Fruit fly (Drosophila melanogaster): ENCODE measurements around the gene CG4080.

The CG4080 gene

dm6 chr3L:9373374-9374004 lies 25.5 kb downstream of the CG4080 start (continued):
- TF ChIP-seq Dek (tag; optimal IDR thresholded peaks at IDR 0.05) (peak; percentile 23), CG11247 (GFP tag; IDR thresholded peaks at IDR 0.05) (peak; percentile 58), CG12391 (tag; optimal IDR thresholded peaks at IDR 0.05) (peak; percentile 73), Trl (optimal IDR thresholded peaks at IDR 0.05) (peak; percentile 94 to 96), Trl (GFP tag; optimal IDR thresholded peaks at IDR 0.05) (peak; percentile 32), CG17328 (GFP tag; IDR thresholded peaks at IDR 0.05) (peak; percentile 81), MBD-R2 (GFP tag; IDR thresholded peaks at IDR 0.05) (peak; percentile 44), CG17612 (GFP tag; IDR thresholded peaks at IDR 0.05) (0 out of 2 replicates have a peak, but pooled peaks have one; percentile 24), so (GFP tag; IDR thresholded peaks at IDR 0.05) (peak; percentile 80), danr (GFP tag; IDR thresholded peaks at IDR 0.05) (peak; percentile 69), hkb (optimal IDR thresholded peaks at IDR 0.05) (no peak), hkb (GFP tag; IDR thresholded peaks at IDR 0.05) (peak; percentile 72), ATbp (GFP tag; optimal IDR thresholded peaks at IDR 0.05) (peak; percentile 62), CG31441 (GFP tag; IDR thresholded peaks at IDR 0.05) (peak; percentile 75), esg (GFP tag; conservative IDR thresholded peaks at IDR 0.05) (peak; percentile 48), CG3726 (GFP tag; IDR thresholded peaks at IDR 0.05) (0 out of 3 replicates have a peak, but pooled peaks have one; percentile 40), Bdp1 (GFP tag; optimal IDR thresholded peaks at IDR 0.05) (no peak), Hr51 (GFP tag; optimal IDR thresholded peaks at IDR 0.05) (peak in 1 of 2 experiments; percentile 67), Max (GFP tag; optimal IDR thresholded peaks at IDR 0.05) (peak; percentile 30), ham (GFP tag; IDR thresholded peaks at IDR 0.05) (no peak), Oli (tag; optimal IDR thresholded peaks at IDR 0.05) (peak; percentile 72), Oaz (GFP tag; IDR thresholded peaks at IDR 0.05) (peak; percentile 55), CG12155 (GFP tag; optimal IDR thresholded peaks at IDR 0.05) (peak; percentile 49), ato (GFP tag; IDR thresholded peaks at IDR 0.05; ENCODE audit: partially characterized antibody) (no peak), hbn (GFP tag; IDR thresholded peaks at IDR 0.05; ENCODE audit: partially characterized antibody) (no peak), mam (GFP tag; optimal IDR thresholded peaks at IDR 0.05) (no peak), MTF-1 (GFP tag; optimal IDR thresholded peaks at IDR 0.05; ENCODE audit: borderline replicate concordance) (peak; percentile 49), Atf3 (GFP tag; optimal IDR thresholded peaks at IDR 0.05) (no peak), CG4820 (GFP tag; optimal IDR thresholded peaks at IDR 0.05) (peak; percentile 59), schlank (tag; optimal IDR thresholded peaks at IDR 0.05) (no peak), HLHmδ (GFP tag; optimal IDR thresholded peaks at IDR 0.05) (no peak), nerfin-2 (GFP tag; IDR thresholded peaks at IDR 0.05; ENCODE audit: partially characterized antibody) (no peak), CG17802 (tag; optimal IDR thresholded peaks at IDR 0.05) (no peak), ro (GFP tag; IDR thresholded peaks at IDR 0.05) (peak; percentile 67; the same call in 1 of the 2 replicates), CG11398 (GFP tag; optimal IDR thresholded peaks at IDR 0.05) (no peak), ewg (GFP tag; optimal IDR thresholded peaks at IDR 0.05) (peak; percentile 60), dan (GFP tag; IDR thresholded peaks at IDR 0.05) (no peak), Lhr (GFP tag; optimal IDR thresholded peaks at IDR 0.05) (peak; percentile 2), Fer1 (GFP tag; optimal IDR thresholded peaks at IDR 0.05) (peak; percentile 81), ranshi (GFP tag; IDR thresholded peaks at IDR 0.05) (peak; percentile 66), Eip74EF (GFP tag; optimal IDR thresholded peaks at IDR 0.05) (peak in 1 of 2 experiments; percentile 53), CG13624 (GFP tag; optimal IDR thresholded peaks at IDR 0.05) (no peak), CG30431 (GFP tag; optimal IDR thresholded peaks at IDR 0.05) (no peak), cwo (GFP tag; optimal IDR thresholded peaks at IDR 0.05) (peak; percentile 76), Kr (GFP tag; optimal IDR thresholded peaks at IDR 0.05) (no peak), pan (optimal IDR thresholded peaks at IDR 0.05) (no peak), pan (GFP tag; optimal IDR thresholded peaks at IDR 0.05 in 1 of 2, IDR thresholded peaks at IDR 0.05 in 1 of 2) (peak in 1 of 2 experiments; percentile 50), Neu2 (GFP tag; optimal IDR thresholded peaks at IDR 0.05; ENCODE audit: borderline replicate concordance) (no peak), CG7556 (GFP tag; optimal IDR thresholded peaks at IDR 0.05) (peak; percentile 77), B-H2 (GFP tag; optimal IDR thresholded peaks at IDR 0.05) (peak; percentile 69)

Measured in whole organism, embryonic.